Fruit fly (Drosophila melanogaster) whole organism, prepupa: ENCODE measurements around the gene srp.

Experiments used
- CG10631 ChIP-seq: fragments of 200-800 bp; sonication (Bioruptor generic); optimal IDR thresholded peaks from 2 replicates; lab custom pipeline; 2016; ENCODE audit warnings: missing biosample characterization, missing genetic modification characterization
- CG10669 ChIP-seq: fragments of 200-800 bp; sonication (Bioruptor generic); optimal IDR thresholded peaks from 3 replicates; lab custom pipeline; 2018; ENCODE audit warnings: missing biosample characterization, mild to moderate bottlenecking, missing genetic modification characterization, moderate library complexity
- CG11762 ChIP-seq: fragments of 200-800 bp; sonication (Bioruptor generic); optimal IDR thresholded peaks from 3 replicates; lab custom pipeline; 2016; ENCODE audit warnings: missing biosample characterization, missing genetic modification characterization; ENCODE audit not compliant: insufficient read depth
- CG15336 ChIP-seq: fragments of 200-800 bp; sonication (Bioruptor generic); IDR thresholded peaks from 2 replicates; pipeline ENCODE4 v1.3.6; 2022; ENCODE audit warnings: missing biosample characterization, missing genetic modification characterization
- CG1621 ChIP-seq: fragments of 200-800 bp; sonication (Bioruptor generic); optimal IDR thresholded peaks from 3 replicates; lab custom pipeline; 2018; ENCODE audit warnings: missing biosample characterization, mild to moderate bottlenecking, missing genetic modification characterization
- CG16779 ChIP-seq: fragments of 200-800 bp; sonication (Bioruptor generic); optimal IDR thresholded peaks from 3 replicates; lab custom pipeline; 2017; ENCODE audit warnings: missing biosample characterization, mild to moderate bottlenecking, missing genetic modification characterization
- CG3032 ChIP-seq: fragments of 200-800 bp; optimal IDR thresholded peaks from 2 replicates; lab custom pipeline; 2019; ENCODE audit warnings: missing biosample characterization, mild to moderate bottlenecking, missing genetic modification characterization, moderate library complexity
- CG31627 ChIP-seq: fragments of 200-800 bp; sonication (Bioruptor generic); optimal IDR thresholded peaks from 3 replicates; lab custom pipeline; 2016; ENCODE audit warnings: missing biosample characterization, missing genetic modification characterization
- CG32006 ChIP-seq: fragments of 200-800 bp; sonication (Bioruptor generic); optimal IDR thresholded peaks from 3 replicates; lab custom pipeline; 2017; ENCODE audit warnings: missing biosample characterization, mild to moderate bottlenecking, missing genetic modification characterization
- CG3919 ChIP-seq: fragments of 200-800 bp; sonication (Bioruptor generic); optimal IDR thresholded peaks from 3 replicates; lab custom pipeline; 2016; ENCODE audit warnings: missing biosample characterization, missing genetic modification characterization
- CG4318 ChIP-seq: fragments of 200-800 bp; sonication (Bioruptor generic); optimal IDR thresholded peaks from 3 replicates; lab custom pipeline; 2017; ENCODE audit warnings: missing biosample characterization, mild to moderate bottlenecking, missing genetic modification characterization
- CG6163 ChIP-seq: fragments of 200-800 bp; sonication (Bioruptor generic); IDR thresholded peaks from 3 replicates; pipeline ENCODE4 v1.3.6; 2022; ENCODE audit warnings: missing biosample characterization, missing genetic modification characterization
- CG6276 ChIP-seq: fragments of 200-800 bp; sonication (Bioruptor generic); optimal IDR thresholded peaks from 2 replicates; lab custom pipeline; 2017; ENCODE audit warnings: missing biosample characterization, mild to moderate bottlenecking, missing genetic modification characterization
- CG6792 ChIP-seq: fragments of 200-800 bp; sonication (Bioruptor generic); optimal IDR thresholded peaks from 3 replicates; lab custom pipeline; 2016; ENCODE audit warnings: missing biosample characterization, missing genetic modification characterization
- CG6808 ChIP-seq: fragments of 200-800 bp; sonication (Bioruptor generic); optimal IDR thresholded peaks from 3 replicates; lab custom pipeline; 2017; ENCODE audit warnings: missing biosample characterization, missing genetic modification characterization, mild to moderate bottlenecking, moderate library complexity, missing genetic modification reagents
- CG8119 ChIP-seq: fragments of 200-800 bp; sonication (Bioruptor generic); IDR thresholded peaks from 3 replicates; pipeline ENCODE4 v1.3.6; 2022; ENCODE audit warnings: missing biosample characterization, missing genetic modification characterization
- CG8632 ChIP-seq: fragments of 200-800 bp; sonication (Bioruptor generic); optimal IDR thresholded peaks from 3 replicates; lab custom pipeline; 2016; ENCODE audit warnings: missing biosample characterization, missing genetic modification characterization
- CG9139 ChIP-seq: fragments of 200-800 bp; sonication (Bioruptor generic); optimal IDR thresholded peaks from 3 replicates; lab custom pipeline; 2017; ENCODE audit warnings: missing biosample characterization, mild to moderate bottlenecking, missing genetic modification characterization
- Eip75B ChIP-seq: fragments of 200-800 bp; sonication (Bioruptor generic); optimal IDR thresholded peaks from 3 replicates; lab custom pipeline; 2016; ENCODE audit warnings: missing biosample characterization, missing genetic modification characterization
- Eip78C ChIP-seq: fragments of 200-800 bp; sonication (Bioruptor generic); peaks from one replicate; lab custom pipeline; 2016; ENCODE audit warnings: missing biosample characterization, missing genetic modification characterization
- Ets21C ChIP-seq: fragments of 200-800 bp; sonication (Bioruptor generic); optimal IDR thresholded peaks from 3 replicates; lab custom pipeline; 2016; ENCODE audit warnings: missing biosample characterization, missing genetic modification characterization
- Hr39 ChIP-seq: fragments of 200-800 bp; sonication (Bioruptor generic); optimal IDR thresholded peaks from 2 replicates; lab custom pipeline; 2016; ENCODE audit warnings: missing biosample characterization, missing genetic modification characterization
- Met ChIP-seq: fragments of 200-800 bp; sonication (Bioruptor generic); optimal IDR thresholded peaks from 3 replicates; lab custom pipeline; 2016; ENCODE audit warnings: missing biosample characterization, missing genetic modification characterization
- OdsH ChIP-seq: fragments of 200-800 bp; sonication (Bioruptor generic); optimal IDR thresholded peaks from 3 replicates; lab custom pipeline; 2016; ENCODE audit warnings: missing biosample characterization, missing genetic modification characterization
- Smox ChIP-seq: fragments of 200-800 bp; sonication (Bioruptor generic); optimal IDR thresholded peaks from 3 replicates; lab custom pipeline; 2016; ENCODE audit warnings: missing biosample characterization, missing genetic modification characterization
- Sox15 ChIP-seq: fragments of 200-800 bp; sonication (Bioruptor generic); optimal IDR thresholded peaks from 3 replicates; lab custom pipeline; 2016; ENCODE audit warnings: missing biosample characterization, missing genetic modification characterization
- achi ChIP-seq: fragments of 200-800 bp; sonication (Bioruptor generic); optimal IDR thresholded peaks from 3 replicates; lab custom pipeline; 2016; ENCODE audit warnings: missing biosample characterization, missing genetic modification characterization
- cyc ChIP-seq: fragments of 200-800 bp; sonication (Bioruptor generic); optimal IDR thresholded peaks from 3 replicates; lab custom pipeline; 2016; ENCODE audit warnings: missing biosample characterization, missing genetic modification characterization
- dac ChIP-seq: fragments of 200-800 bp; sonication (Bioruptor generic); optimal IDR thresholded peaks from 2 replicates; lab custom pipeline; 2017; ENCODE audit warnings: missing biosample characterization, mild to moderate bottlenecking, missing genetic modification characterization
- fd85E ChIP-seq: fragments of 200-800 bp; sonication (Bioruptor generic); optimal IDR thresholded peaks from 3 replicates; lab custom pipeline; 2016; ENCODE audit warnings: missing biosample characterization, missing genetic modification characterization
- lz ChIP-seq: fragments of 200-800 bp; sonication (Bioruptor generic); optimal IDR thresholded peaks from 3 replicates; lab custom pipeline; 2016; ENCODE audit warnings: missing biosample characterization, missing genetic modification characterization
- pdm3 ChIP-seq: fragments of 200-800 bp; sonication (Bioruptor generic); optimal IDR thresholded peaks from 3 replicates; lab custom pipeline; 2016; ENCODE audit warnings: missing biosample characterization, missing genetic modification characterization
- salr ChIP-seq, 2 experiments: fragments of 200-800 bp; sonication (Bioruptor generic); optimal IDR thresholded peaks; 3 replicates each; lab custom pipeline; 2016 to 2018; ENCODE audit warnings: missing biosample characterization in 2 of 2, missing genetic modification characterization in 2 of 2, mild to moderate bottlenecking in 1 of 2
- ss ChIP-seq, 2 experiments: fragments of 200-800 bp; sonication (Bioruptor generic); optimal IDR thresholded peaks; 2 replicates in 1 of 2; 3 replicates in 1 of 2; lab custom pipeline; 2017 to 2018; ENCODE audit warnings: mild to moderate bottlenecking in 2 of 2, missing biosample characterization in 2 of 2, missing genetic modification characterization in 2 of 2, moderate library complexity in 1 of 2
- svp ChIP-seq: fragments of 200-800 bp; sonication (Bioruptor generic); peaks from one replicate; lab custom pipeline; 2016; ENCODE audit warnings: missing biosample characterization, missing genetic modification characterization
- vri ChIP-seq: fragments of 200-800 bp; sonication (Bioruptor generic); optimal IDR thresholded peaks from 3 replicates; lab custom pipeline; 2016; ENCODE audit warnings: missing biosample characterization, mild to moderate bottlenecking, missing genetic modification characterization

srp gene

dm6 chr3R:16029584-16029983, 43.6 kb downstream of the srp start:
- no peak for TF ChIP-seq svp (GFP tag; lab: Kevin White, UChicago)
- no peak for TF ChIP-seq Met
- TF ChIP-seq fd85E (GFP tag; lab: Kevin White, UChicago) = no peak
- TF ChIP-seq CG6276 = no peak
- TF ChIP-seq CG3032 (tag; lab: Kevin White, UChicago) = no peak
- TF ChIP-seq pdm3 (GFP tag; lab: Kevin White, UChicago) = no peak
- TF ChIP-seq Hr39 (GFP tag; lab: Kevin White, UChicago) = no peak
- TF ChIP-seq Eip75B = no peak
- TF ChIP-seq cyc = no peak
- no peak for TF ChIP-seq CG10669 (GFP tag; lab: Kevin White, UChicago)
- TF ChIP-seq Sox15 = no peak
- no peak for TF ChIP-seq OdsH
- TF ChIP-seq CG6792 (GFP tag; lab: Kevin White, UChicago) = no peak
- TF ChIP-seq CG10631 = no peak
- TF ChIP-seq CG6808 (GFP tag; lab: Kevin White, UChicago) = no peak

- no peak for TF ChIP-seq fd85E (GFP tag; lab: Kevin White, UChicago)
- TF ChIP-seq salr (GFP tag; optimal IDR thresholded peaks at IDR 0.05; lab: Kevin White, UChicago) = no peak
- TF ChIP-seq CG11762 = no peak
- no peak for TF ChIP-seq CG32006 (GFP tag; lab: Kevin White, UChicago)
- TF ChIP-seq CG31627 (GFP tag; lab: Kevin White, UChicago) = no peak
- TF ChIP-seq CG8632 (GFP tag; lab: Kevin White, UChicago) = no peak
- no peak for TF ChIP-seq Ets21C (GFP tag; lab: Kevin White, UChicago)
- TF ChIP-seq Smox (GFP tag; lab: Kevin White, UChicago) = no peak
- no peak for TF ChIP-seq CG4318
- no peak for TF ChIP-seq CG3032 (tag; lab: Kevin White, UChicago)
- TF ChIP-seq cyc = no peak
- TF ChIP-seq Sox15 = no peak
- TF ChIP-seq svp (GFP tag; lab: Kevin White, UChicago) = no peak
- TF ChIP-seq ss (GFP tag; optimal IDR thresholded peaks at IDR 0.05; lab: Kevin White, UChicago) = no peak
- no peak for TF ChIP-seq CG15336 (GFP tag; lab: Robert Waterston, UW)
These were observed 44.5 kb downstream of the srp start for dm6 chr3R:16030445-16030844.

dm6 chr3R:16033727-16034126, 47.8 kb downstream of the srp start:
- TF ChIP-seq vri (GFP tag; lab: Kevin White, UChicago) = no peak
- TF ChIP-seq CG3032 (tag; lab: Kevin White, UChicago) = no peak
- no peak for TF ChIP-seq Met
- TF ChIP-seq CG8119 = no peak
- no peak for TF ChIP-seq CG6792 (GFP tag; lab: Kevin White, UChicago)
- no peak for TF ChIP-seq lz
- TF ChIP-seq Ets21C (GFP tag; lab: Kevin White, UChicago) = no peak
- TF ChIP-seq cyc = no peak
- no peak for TF ChIP-seq CG8632 (GFP tag; lab: Kevin White, UChicago)
- TF ChIP-seq dac (GFP tag; lab: Kevin White, UChicago) = no peak
- no peak for TF ChIP-seq CG6808 (GFP tag; lab: Kevin White, UChicago)
- TF ChIP-seq CG16779 (tag; lab: Kevin White, UChicago) = no peak

- TF ChIP-seq CG3919 = no peak
- no peak for TF ChIP-seq CG4318
- no peak for TF ChIP-seq CG8119
- TF ChIP-seq lz = no peak
- TF ChIP-seq achi (GFP tag; lab: Kevin White, UChicago) = no peak
- TF ChIP-seq Hr39 (GFP tag; lab: Kevin White, UChicago) = no peak
- TF ChIP-seq fd85E (GFP tag; lab: Kevin White, UChicago) = no peak
These were observed 48.2 kb downstream of the srp start for dm6 chr3R:16034186-16034585.

- TF ChIP-seq CG9139 (GFP tag; lab: Kevin White, UChicago) = no peak
- TF ChIP-seq CG1621 = peak; percentile 32
- 0 out of 3 replicates have a peak, but pooled peaks have one; percentile 29 for TF ChIP-seq CG6163 (GFP tag; lab: Robert Waterston, UW)
- no peak for TF ChIP-seq OdsH
- TF ChIP-seq CG32006 (GFP tag; lab: Kevin White, UChicago) = no peak
- TF ChIP-seq Eip78C = peak; percentile 17
These were observed 52.1 kb downstream of the srp start for dm6 chr3R:16038049-16038448.
